Fruit fly (Drosophila melanogaster) whole organism, prepupa: ENCODE measurements around the gene CG3191.

Experiments used
- Blimp-1 ChIP-seq: fragments of 200-800 bp; sonication (Bioruptor generic); optimal IDR thresholded peaks from 3 replicates; lab custom pipeline; 2017; ENCODE audit warnings: missing biosample characterization, missing genetic modification characterization, mild to moderate bottlenecking, moderate library complexity, missing genetic modification reagents
- CG11294 ChIP-seq: fragments of 200-800 bp; sonication (Bioruptor generic); IDR thresholded peaks from 2 replicates; pipeline ENCODE4 v1.3.6; 2022; ENCODE audit warnings: missing biosample characterization, missing genetic modification characterization
- CG11762 ChIP-seq: fragments of 200-800 bp; sonication (Bioruptor generic); optimal IDR thresholded peaks from 3 replicates; lab custom pipeline; 2016; ENCODE audit warnings: missing biosample characterization, missing genetic modification characterization; ENCODE audit not compliant: insufficient read depth
- CG15336 ChIP-seq: fragments of 200-800 bp; sonication (Bioruptor generic); IDR thresholded peaks from 2 replicates; pipeline ENCODE4 v1.3.6; 2022; ENCODE audit warnings: missing biosample characterization, missing genetic modification characterization
- CG1621 ChIP-seq: fragments of 200-800 bp; sonication (Bioruptor generic); optimal IDR thresholded peaks from 3 replicates; lab custom pipeline; 2018; ENCODE audit warnings: missing biosample characterization, mild to moderate bottlenecking, missing genetic modification characterization
- CG3032 ChIP-seq: fragments of 200-800 bp; optimal IDR thresholded peaks from 2 replicates; lab custom pipeline; 2019; ENCODE audit warnings: missing biosample characterization, mild to moderate bottlenecking, missing genetic modification characterization, moderate library complexity
- CG31627 ChIP-seq: fragments of 200-800 bp; sonication (Bioruptor generic); optimal IDR thresholded peaks from 3 replicates; lab custom pipeline; 2016; ENCODE audit warnings: missing biosample characterization, missing genetic modification characterization
- CG34406 ChIP-seq: fragments of 200-800 bp; sonication (Bioruptor generic); optimal IDR thresholded peaks from 3 replicates; lab custom pipeline; 2016; ENCODE audit warnings: missing biosample characterization, missing genetic modification characterization
- CG3919 ChIP-seq: fragments of 200-800 bp; sonication (Bioruptor generic); optimal IDR thresholded peaks from 3 replicates; lab custom pipeline; 2016; ENCODE audit warnings: missing biosample characterization, missing genetic modification characterization
- CG4318 ChIP-seq: fragments of 200-800 bp; sonication (Bioruptor generic); optimal IDR thresholded peaks from 3 replicates; lab custom pipeline; 2017; ENCODE audit warnings: missing biosample characterization, mild to moderate bottlenecking, missing genetic modification characterization
- CG6163 ChIP-seq: fragments of 200-800 bp; sonication (Bioruptor generic); IDR thresholded peaks from 3 replicates; pipeline ENCODE4 v1.3.6; 2022; ENCODE audit warnings: missing biosample characterization, missing genetic modification characterization
- CG6792 ChIP-seq: fragments of 200-800 bp; sonication (Bioruptor generic); optimal IDR thresholded peaks from 3 replicates; lab custom pipeline; 2016; ENCODE audit warnings: missing biosample characterization, missing genetic modification characterization
- CG6808 ChIP-seq: fragments of 200-800 bp; sonication (Bioruptor generic); optimal IDR thresholded peaks from 3 replicates; lab custom pipeline; 2017; ENCODE audit warnings: missing biosample characterization, missing genetic modification characterization, mild to moderate bottlenecking, moderate library complexity, missing genetic modification reagents
- CG8319 ChIP-seq: fragments of 200-800 bp; sonication (Bioruptor generic); optimal IDR thresholded peaks from 3 replicates; lab custom pipeline; 2016; ENCODE audit warnings: missing biosample characterization, missing genetic modification characterization
- CG8632 ChIP-seq: fragments of 200-800 bp; sonication (Bioruptor generic); optimal IDR thresholded peaks from 3 replicates; lab custom pipeline; 2016; ENCODE audit warnings: missing biosample characterization, missing genetic modification characterization
- CG9139 ChIP-seq: fragments of 200-800 bp; sonication (Bioruptor generic); optimal IDR thresholded peaks from 3 replicates; lab custom pipeline; 2017; ENCODE audit warnings: missing biosample characterization, mild to moderate bottlenecking, missing genetic modification characterization
- Eip75B ChIP-seq: fragments of 200-800 bp; sonication (Bioruptor generic); optimal IDR thresholded peaks from 3 replicates; lab custom pipeline; 2016; ENCODE audit warnings: missing biosample characterization, missing genetic modification characterization
- Eip78C ChIP-seq: fragments of 200-800 bp; sonication (Bioruptor generic); peaks from one replicate; lab custom pipeline; 2016; ENCODE audit warnings: missing biosample characterization, missing genetic modification characterization
- Eip93F ChIP-seq: fragments of 200-800 bp; sonication (Bioruptor generic); optimal IDR thresholded peaks from 2 replicates; lab custom pipeline; 2016; ENCODE audit warnings: missing biosample characterization, mild to moderate bottlenecking, missing genetic modification characterization
- Ets21C ChIP-seq: fragments of 200-800 bp; sonication (Bioruptor generic); optimal IDR thresholded peaks from 3 replicates; lab custom pipeline; 2016; ENCODE audit warnings: missing biosample characterization, missing genetic modification characterization
- Ets96B ChIP-seq: fragments of 200-800 bp; optimal IDR thresholded peaks from 2 replicates; lab custom pipeline; 2019; ENCODE audit warnings: missing biosample characterization, mild to moderate bottlenecking, missing genetic modification characterization, moderate library complexity
- Gug ChIP-seq: fragments of 200-800 bp; sonication (Bioruptor generic); IDR thresholded peaks from 2 replicates; pipeline ENCODE4 v1.3.6; 2022; ENCODE audit warnings: missing biosample characterization, missing genetic modification characterization
- Hr39 ChIP-seq: fragments of 200-800 bp; sonication (Bioruptor generic); optimal IDR thresholded peaks from 2 replicates; lab custom pipeline; 2016; ENCODE audit warnings: missing biosample characterization, missing genetic modification characterization
- Hr4 ChIP-seq: fragments of 200-800 bp; sonication (Bioruptor generic); optimal IDR thresholded peaks from 3 replicates; lab custom pipeline; 2016; ENCODE audit warnings: missing biosample characterization, missing genetic modification characterization
- Lpt ChIP-seq: fragments of 200-800 bp; sonication (Bioruptor generic); optimal IDR thresholded peaks from 3 replicates; lab custom pipeline; 2016; ENCODE audit warnings: missing biosample characterization, missing genetic modification characterization
- Met ChIP-seq: fragments of 200-800 bp; sonication (Bioruptor generic); optimal IDR thresholded peaks from 3 replicates; lab custom pipeline; 2016; ENCODE audit warnings: missing biosample characterization, missing genetic modification characterization
- OdsH ChIP-seq: fragments of 200-800 bp; sonication (Bioruptor generic); optimal IDR thresholded peaks from 3 replicates; lab custom pipeline; 2016; ENCODE audit warnings: missing biosample characterization, missing genetic modification characterization
- Sox102F ChIP-seq: fragments of 200-800 bp; sonication (Bioruptor generic); optimal IDR thresholded peaks from 2 replicates; lab custom pipeline; 2016; ENCODE audit warnings: missing biosample characterization, mild to moderate bottlenecking, missing genetic modification characterization
- Sox14 ChIP-seq: fragments of 200-800 bp; sonication (Bioruptor generic); optimal IDR thresholded peaks from 3 replicates; lab custom pipeline; 2016; ENCODE audit warnings: missing biosample characterization, missing genetic modification characterization
- achi ChIP-seq: fragments of 200-800 bp; sonication (Bioruptor generic); optimal IDR thresholded peaks from 3 replicates; lab custom pipeline; 2016; ENCODE audit warnings: missing biosample characterization, missing genetic modification characterization
- acj6 ChIP-seq: fragments of 200-800 bp; sonication (Bioruptor generic); optimal IDR thresholded peaks from 3 replicates; lab custom pipeline; 2016; ENCODE audit warnings: missing biosample characterization, missing genetic modification characterization
- cyc ChIP-seq: fragments of 200-800 bp; sonication (Bioruptor generic); optimal IDR thresholded peaks from 3 replicates; lab custom pipeline; 2016; ENCODE audit warnings: missing biosample characterization, missing genetic modification characterization
- eg ChIP-seq: fragments of 200-800 bp; sonication (Bioruptor generic); IDR thresholded peaks from 3 replicates; pipeline ENCODE4 v1.3.6; 2022; ENCODE audit warnings: missing biosample characterization, missing genetic modification characterization
- esn ChIP-seq: fragments of 200-800 bp; sonication (Bioruptor generic); optimal IDR thresholded peaks from 2 replicates; lab custom pipeline; 2016; ENCODE audit warnings: missing biosample characterization, mild to moderate bottlenecking, missing genetic modification characterization, moderate library complexity
- fd59A ChIP-seq: fragments of 200-800 bp; sonication (Bioruptor generic); optimal IDR thresholded peaks from 2 replicates; lab custom pipeline; 2017; ENCODE audit warnings: missing biosample characterization, mild to moderate bottlenecking, missing genetic modification characterization, missing genetic modification reagents
- fd85E ChIP-seq: fragments of 200-800 bp; sonication (Bioruptor generic); optimal IDR thresholded peaks from 3 replicates; lab custom pipeline; 2016; ENCODE audit warnings: missing biosample characterization, missing genetic modification characterization
- fkh ChIP-seq: fragments of 200-800 bp; sonication (Bioruptor generic); optimal IDR thresholded peaks from 3 replicates; lab custom pipeline; 2017; ENCODE audit warnings: missing biosample characterization, mild to moderate bottlenecking, missing genetic modification characterization, moderate library complexity
- net ChIP-seq: fragments of 200-800 bp; sonication (Bioruptor generic); optimal IDR thresholded peaks from 3 replicates; lab custom pipeline; 2016; ENCODE audit warnings: missing biosample characterization, missing genetic modification characterization
- pdm3 ChIP-seq: fragments of 200-800 bp; sonication (Bioruptor generic); optimal IDR thresholded peaks from 3 replicates; lab custom pipeline; 2016; ENCODE audit warnings: missing biosample characterization, missing genetic modification characterization
- salr ChIP-seq, 2 experiments: fragments of 200-800 bp; sonication (Bioruptor generic); optimal IDR thresholded peaks; 3 replicates each; lab custom pipeline; 2016 to 2018; ENCODE audit warnings: missing biosample characterization in 2 of 2, missing genetic modification characterization in 2 of 2, mild to moderate bottlenecking in 1 of 2
- spab ChIP-seq: fragments of 200-800 bp; sonication (Bioruptor generic); optimal IDR thresholded peaks from 2 replicates; lab custom pipeline; 2017; ENCODE audit warnings: missing biosample characterization, mild to moderate bottlenecking, missing genetic modification characterization, missing genetic modification reagents
- ss ChIP-seq, 2 experiments: fragments of 200-800 bp; sonication (Bioruptor generic); optimal IDR thresholded peaks; 2 replicates in 1 of 2; 3 replicates in 1 of 2; lab custom pipeline; 2017 to 2018; ENCODE audit warnings: mild to moderate bottlenecking in 2 of 2, missing biosample characterization in 2 of 2, missing genetic modification characterization in 2 of 2, moderate library complexity in 1 of 2
- svp ChIP-seq: fragments of 200-800 bp; sonication (Bioruptor generic); peaks from one replicate; lab custom pipeline; 2016; ENCODE audit warnings: missing biosample characterization, missing genetic modification characterization

CG3191 gene

DNA sequence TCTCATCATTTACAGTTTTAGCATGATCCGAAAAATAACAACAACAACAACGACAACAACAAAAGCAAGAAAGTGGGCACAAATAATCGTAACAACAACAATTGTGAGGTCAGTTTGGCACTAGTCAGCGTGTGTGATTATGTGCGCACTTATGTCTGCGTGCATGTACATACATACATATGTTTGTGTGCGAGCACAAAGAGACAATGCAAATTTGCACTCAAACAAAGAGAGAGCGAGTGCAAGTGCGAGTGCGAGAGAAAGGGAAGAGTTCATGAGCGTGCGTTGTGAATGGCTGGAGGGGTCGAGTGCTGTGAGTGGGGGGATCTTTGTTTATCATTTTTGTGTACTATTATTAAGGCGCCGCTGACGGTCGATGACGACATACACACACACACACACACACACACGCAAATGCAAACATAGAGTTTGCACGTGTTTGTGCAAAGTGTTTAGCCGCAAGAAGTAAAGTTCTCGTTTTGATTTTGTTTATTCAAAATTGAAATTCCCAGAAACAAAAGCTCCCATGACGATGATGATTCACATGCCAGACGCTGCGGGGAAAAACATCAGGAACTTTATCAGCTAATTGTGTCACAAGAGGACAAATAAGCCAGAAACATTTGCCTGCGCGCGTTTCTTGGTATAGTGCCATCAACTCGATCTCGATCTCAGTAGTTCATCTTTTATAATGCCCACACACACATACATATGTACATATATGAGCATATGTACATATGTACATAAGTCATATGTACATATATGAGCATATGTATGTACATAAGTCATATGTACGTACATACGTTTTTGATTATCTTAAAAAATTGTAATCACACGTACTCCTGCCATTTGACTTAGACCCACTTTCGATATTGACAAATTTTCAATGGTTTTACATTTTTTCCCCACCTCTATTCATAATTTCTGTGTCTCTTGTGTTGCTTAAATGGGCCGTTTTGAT lies 43.0 kb upstream of the CG3191 start (continued):
- TF ChIP-seq CG1621, result peak; percentile 28
- peak; percentile 67 for TF ChIP-seq Sox102F (GFP tag; lab: Kevin White, UChicago)
- TF ChIP-seq fd85E, result no peak
- TF ChIP-seq Gug (GFP tag; lab: Robert Waterston, UW), result peak; percentile 28; the same call in 1 of the 2 replicates
- peak; percentile 73 for TF ChIP-seq net (GFP tag; lab: Kevin White, UChicago)
- TF ChIP-seq fkh, result peak; percentile 64
- peak; percentile 19 for TF ChIP-seq CG8632 (GFP tag; lab: Kevin White, UChicago)
- no peak for TF ChIP-seq CG11762 (GFP tag; lab: Kevin White, UChicago)
- TF ChIP-seq spab (GFP tag; lab: Kevin White, UChicago), result peak; percentile 20
- TF ChIP-seq CG11294 (GFP tag; lab: Robert Waterston, UW), result peak; percentile 30; the same call in 1 of the 2 replicates
- peak; percentile 74 for TF ChIP-seq Met (GFP tag; lab: Kevin White, UChicago)
- TF ChIP-seq CG3032 (tag; lab: Kevin White, UChicago), result peak; percentile 33
- TF ChIP-seq Sox14 (GFP tag; lab: Kevin White, UChicago), result peak; percentile 89
- TF ChIP-seq cyc (GFP tag; lab: Kevin White, UChicago), result peak; percentile 47
- peak; percentile 40 to 43 for TF ChIP-seq ss (GFP tag; optimal IDR thresholded peaks at IDR 0.05; lab: Kevin White, UChicago)
- no peak for TF ChIP-seq Eip93F (GFP tag; lab: Kevin White, UChicago)
- no peak for TF ChIP-seq CG9139 (GFP tag; lab: Kevin White, UChicago)
- peak; percentile 53 for TF ChIP-seq CG6792 (GFP tag; lab: Kevin White, UChicago)
- TF ChIP-seq CG3919 (GFP tag; lab: Kevin White, UChicago), result peak; percentile 56
- peak; percentile 80 for TF ChIP-seq Eip78C (GFP tag; lab: Kevin White, UChicago)
- TF ChIP-seq CG6808 (GFP tag; lab: Kevin White, UChicago), result no peak
- TF ChIP-seq Eip75B (GFP tag; lab: Kevin White, UChicago), result peak; percentile 78
- TF ChIP-seq Hr39, result peak; percentile 69

DNA sequence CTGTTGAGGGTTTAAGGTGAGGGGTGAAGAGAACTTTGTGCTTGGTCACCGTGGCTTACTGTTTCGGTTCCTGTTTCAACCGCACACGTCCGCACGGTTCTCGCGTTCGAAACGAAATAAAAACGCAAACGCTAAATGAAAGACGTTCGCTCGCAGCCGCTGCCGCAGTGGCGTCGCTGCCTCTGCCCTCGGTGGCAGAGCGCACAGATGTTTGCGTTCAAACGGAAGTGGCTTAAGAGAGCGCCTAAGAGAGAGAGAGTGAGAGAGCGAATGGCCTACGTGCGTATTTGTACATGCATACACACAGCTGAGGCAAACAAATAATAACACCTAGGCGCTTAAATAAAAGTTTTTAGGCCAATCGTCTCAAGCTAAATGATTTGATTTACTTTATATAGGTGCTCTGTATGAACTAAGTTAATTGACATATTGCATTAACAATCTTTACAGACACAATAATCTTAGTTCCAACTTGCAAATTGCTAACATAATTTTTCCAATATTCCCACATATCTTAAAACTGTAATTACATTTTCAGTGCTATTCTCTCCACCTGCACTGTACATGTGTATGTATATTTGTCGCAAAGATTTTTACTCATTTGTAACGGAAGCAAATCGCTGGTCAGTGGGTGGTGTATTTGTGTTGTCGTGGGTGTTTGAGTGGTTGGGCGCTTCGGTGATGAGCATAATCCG lies 41.6 kb upstream of the CG3191 start, which contains the start of gene CG2865:
Gene CG2865, minus strand, starts transcription at position 118 of the 695 bp plus-strand sequence.
- peak; percentile 93 for TF ChIP-seq CG34406 (GFP tag; lab: Kevin White, UChicago)
- TF ChIP-seq Sox14 (GFP tag; lab: Kevin White, UChicago), result peak; percentile 96
- TF ChIP-seq pdm3, result peak; percentile 96
- peak; percentile 93 for TF ChIP-seq acj6 (GFP tag; lab: Kevin White, UChicago)
- peak; percentile 86 for TF ChIP-seq CG11294 (GFP tag; lab: Robert Waterston, UW)
- peak; percentile 94 for TF ChIP-seq Lpt (GFP tag; lab: Kevin White, UChicago)
- TF ChIP-seq Ets21C (GFP tag; lab: Kevin White, UChicago), result peak; percentile 93
- peak; percentile 97 for TF ChIP-seq CG6808 (GFP tag; lab: Kevin White, UChicago)
- peak; percentile 93 for TF ChIP-seq spab (GFP tag; lab: Kevin White, UChicago)
- TF ChIP-seq fd59A (GFP tag; lab: Kevin White, UChicago), result peak; percentile 93
- TF ChIP-seq CG3032 (tag; lab: Kevin White, UChicago), result peak; percentile 96
- peak; percentile 93 for TF ChIP-seq OdsH (GFP tag; lab: Kevin White, UChicago)
- TF ChIP-seq salr (GFP tag; optimal IDR thresholded peaks at IDR 0.05; lab: Kevin White, UChicago), result peak; percentile 83 to 92
- peak; percentile 91 for TF ChIP-seq net (GFP tag; lab: Kevin White, UChicago)
- TF ChIP-seq CG4318, result peak; percentile 86
- peak; percentile 96 for TF ChIP-seq Sox102F (GFP tag; lab: Kevin White, UChicago)
- peak; percentile 95 for TF ChIP-seq Eip75B (GFP tag; lab: Kevin White, UChicago)
- TF ChIP-seq achi (GFP tag; lab: Kevin White, UChicago), result peak; percentile 93
- TF ChIP-seq cyc (GFP tag; lab: Kevin White, UChicago), result peak; percentile 95
- peak; percentile 94 for TF ChIP-seq CG6792 (GFP tag; lab: Kevin White, UChicago)
- TF ChIP-seq eg, result peak; percentile 92
- peak; percentile 91 for TF ChIP-seq Blimp-1 (GFP tag; lab: Kevin White, UChicago)
- peak; percentile 95 for TF ChIP-seq fkh
- peak; percentile 96 for TF ChIP-seq esn (GFP tag; lab: Kevin White, UChicago)
- peak; percentile 95 for TF ChIP-seq CG31627 (GFP tag; lab: Kevin White, UChicago)
- TF ChIP-seq CG6163, result peak; percentile 88
- TF ChIP-seq Ets96B (tag; lab: Kevin White, UChicago), result peak; percentile 96
- peak; percentile 95 for TF ChIP-seq CG15336 (GFP tag; lab: Robert Waterston, UW)
- TF ChIP-seq svp, result peak; percentile 97
- peak; percentile 94 for TF ChIP-seq Hr4 (GFP tag; lab: Kevin White, UChicago)
- TF ChIP-seq CG8319 (GFP tag; lab: Kevin White, UChicago), result peak; percentile 89
- TF ChIP-seq CG8632 (GFP tag; lab: Kevin White, UChicago), result peak; percentile 93
- peak; percentile 77 for TF ChIP-seq fd85E
